Worm (Caenorhabditis elegans): ENCODE results near the gene idpp-6.
A peak's percentile ranks its signal among the peaks of the same experiment; 100 is the strongest.

Gene idpp-6

DNA sequence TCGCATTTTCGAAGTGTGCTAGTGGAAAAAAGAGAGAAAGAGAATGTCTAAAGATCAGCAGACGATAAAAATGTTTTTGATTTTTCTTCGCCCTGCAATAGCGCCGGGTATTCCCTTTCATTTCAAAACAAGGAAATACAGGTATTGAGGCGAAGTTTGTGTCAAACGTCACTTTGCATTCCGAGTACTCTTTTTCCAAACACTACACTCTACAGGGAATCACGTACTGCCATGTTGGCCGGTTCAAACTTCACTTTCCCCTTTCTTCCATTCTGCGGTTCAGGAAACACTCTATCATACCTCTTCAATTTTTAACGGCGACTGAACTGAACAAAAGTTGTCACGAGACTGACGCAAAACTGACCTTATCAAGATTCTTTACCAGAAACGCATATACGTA is 44.4 kb upstream of the idpp-6 start:
- TF ChIP-seq lin-11 (tag; optimal IDR thresholded peaks at IDR 0.05), result no peak
- TF ChIP-seq blmp-1 (tag; optimal IDR thresholded peaks at IDR 0.05; ENCODE audit: insufficient read depth), result peak; percentile 52

DNA sequence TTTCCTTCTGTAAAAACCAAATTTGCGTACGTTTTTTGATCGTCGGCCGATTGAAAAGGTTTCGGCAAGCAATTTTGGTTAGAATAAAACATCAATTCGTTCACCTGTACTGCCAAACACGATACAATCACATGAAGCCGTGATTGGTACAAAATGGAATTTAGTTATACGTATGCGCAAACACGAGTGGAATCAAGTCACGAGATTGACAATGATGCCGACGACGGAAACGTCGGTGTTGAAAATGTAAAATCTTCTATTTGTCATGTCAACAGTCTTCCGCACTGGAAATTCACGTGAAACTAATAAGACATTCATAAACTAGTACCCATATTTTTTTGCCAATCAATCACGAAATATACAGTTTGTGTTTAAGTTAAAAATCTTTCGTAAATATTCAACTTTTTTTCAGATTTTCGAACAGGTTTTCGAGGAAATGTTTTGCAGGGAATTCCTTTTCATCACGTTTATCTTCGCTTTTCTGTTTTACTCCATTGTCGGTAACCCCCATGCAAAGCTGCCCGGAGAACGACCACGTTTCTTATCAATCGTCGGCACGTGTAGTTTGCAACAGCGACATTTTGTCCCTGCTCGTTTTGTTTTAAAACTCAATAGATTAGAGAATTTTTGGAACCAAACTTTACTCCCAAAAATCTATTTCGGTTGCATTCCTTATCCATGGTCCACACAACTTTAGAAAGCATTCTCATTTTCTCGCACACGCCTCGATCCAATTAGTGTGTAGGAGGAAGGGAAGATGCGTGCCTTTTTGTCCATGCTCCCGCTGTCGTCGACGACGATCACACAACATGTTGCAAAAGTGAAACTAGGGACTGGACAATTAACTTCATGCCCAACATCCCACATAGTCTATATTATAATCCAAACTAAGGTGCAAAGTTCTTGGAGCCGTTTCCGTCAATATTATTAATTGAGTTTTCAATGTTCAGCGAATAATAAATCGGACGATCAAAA is 43.6 kb upstream of the idpp-6 start:
- TF ChIP-seq nhr-77 (tag; optimal IDR thresholded peaks at IDR 0.05) (no peak), blmp-1 (tag; optimal IDR thresholded peaks at IDR 0.05; ENCODE audit: insufficient read depth) (peak; percentile 39), lin-39 (tag; optimal IDR thresholded peaks at IDR 0.05) (no peak), nhr-10 (tag; optimal IDR thresholded peaks at IDR 0.05) (no peak), peb-1 (tag; optimal IDR thresholded peaks at IDR 0.05) (no peak), Y55F3AM.14 (GFP tag; optimal IDR thresholded peaks at IDR 0.05) (no peak), elt-1 (tag; optimal IDR thresholded peaks at IDR 0.05) (no peak), nhr-21 (tag; optimal IDR thresholded peaks at IDR 0.05) (peak; percentile 15), ztf-4 (tag; optimal IDR thresholded peaks at IDR 0.05) (peak; percentile 43), gmeb-1 (tag; optimal IDR thresholded peaks at IDR 0.05) (peak; percentile 28), snpc-4 (tag; optimal IDR thresholded peaks at IDR 0.05) (no peak), mab-5 (tag; optimal IDR thresholded peaks at IDR 0.05) (no peak), lsy-2 (tag; optimal IDR thresholded peaks at IDR 0.05) (peak in 1 of 2 experiments; percentile 30), nhr-25 (tag; optimal IDR thresholded peaks at IDR 0.05) (peak; percentile 97), ztf-1 (GFP tag; conservative IDR thresholded peaks at IDR 0.05) (no peak), sma-3 (GFP tag; optimal IDR thresholded peaks at IDR 0.05) (peak; percentile 74), skn-1 (tag; optimal IDR thresholded peaks at IDR 0.05) (no peak), nhr-237 (tag; optimal IDR thresholded peaks at IDR 0.05) (no peak), sem-4 (tag; optimal IDR thresholded peaks at IDR 0.05) (no peak), unc-39 (tag; optimal IDR thresholded peaks at IDR 0.05) (no peak), crh-2 (tag; optimal IDR thresholded peaks at IDR 0.05) (peak; percentile 51), ZK546.5 (tag; optimal IDR thresholded peaks at IDR 0.05) (no peak), egl-27 (tag; optimal IDR thresholded peaks at IDR 0.05) (no peak), mdl-1 (tag; optimal IDR thresholded peaks at IDR 0.05) (peak; percentile 74 to 97), dmd-4 (tag; optimal IDR thresholded peaks at IDR 0.05) (no peak), zag-1 (tag; optimal IDR thresholded peaks at IDR 0.05) (peak; percentile 38), unc-62 (GFP tag; optimal IDR thresholded peaks at IDR 0.05) (no peak), lin-13 (GFP tag; optimal IDR thresholded peaks at IDR 0.05) (no peak), F13H6.1 (tag; optimal IDR thresholded peaks at IDR 0.05) (peak; percentile 7), R02D3.7 (tag; optimal IDR thresholded peaks at IDR 0.05) (no peak), fos-1 (tag; optimal IDR thresholded peaks at IDR 0.05) (no peak), nhr-129 (tag; optimal IDR thresholded peaks at IDR 0.05) (peak; percentile 65), nhr-23 (tag; optimal IDR thresholded peaks at IDR 0.05) (no peak), lin-11 (tag; optimal IDR thresholded peaks at IDR 0.05) (no peak), ztf-11 (tag; optimal IDR thresholded peaks at IDR 0.05) (no peak), sma-9 (GFP tag; optimal IDR thresholded peaks at IDR 0.05) (peak; percentile 83), sma-9 (tag; optimal IDR thresholded peaks at IDR 0.05) (no peak), C34F6.9 (tag; optimal IDR thresholded peaks at IDR 0.05) (peak; percentile 37), unc-55 (GFP tag; optimal IDR thresholded peaks at IDR 0.05) (no peak), aly-2 (tag; optimal IDR thresholded peaks at IDR 0.05) (no peak), ama-1 (optimal IDR thresholded peaks at IDR 0.05) (peak; percentile 7)
